Worm (Caenorhabditis elegans) whole organism, L4 larva: Measurements from ENCODE around the gene srw-71.

Source experiments
- R02D3.7 ChIP-seq: fragments of 150-350 bp; sonication (generic microtip); optimal IDR thresholded peaks from 3 replicates; lab custom pipeline; 2014; ENCODE audit warnings: missing biosample characterization, missing genetic modification characterization
- Y48G9A.11 ChIP-seq: fragments of 200-800 bp; sonication (Bioruptor generic); IDR thresholded peaks from 2 replicates; pipeline ENCODE4 v1.3.6; 2022; ENCODE audit warnings: missing genetic modification reagents, missing genetic modification characterization, missing compliant biosample characterization
- aly-2 ChIP-seq: sonication (generic microtip); optimal IDR thresholded peaks from 2 replicates; lab custom pipeline; 2018; ENCODE audit warnings: missing biosample characterization, missing genetic modification characterization
- ama-1 ChIP-seq: fragments of 150-350 bp; optimal IDR thresholded peaks from 2 replicates; lab custom pipeline; 2014; ENCODE audit warnings: inconsistent platforms, mixed read lengths
- ceh-82 ChIP-seq: sonication (generic microtip); optimal IDR thresholded peaks from 2 replicates; lab custom pipeline; 2017; ENCODE audit warnings: missing biosample characterization, missing genetic modification characterization
- cey-2 ChIP-seq: sonication (generic microtip); optimal IDR thresholded peaks from 3 replicates; lab custom pipeline; 2017; ENCODE audit warnings: missing genetic modification characterization, mild to moderate bottlenecking, missing compliant biosample characterization, antibody characterized with exemption, borderline replicate concordance; ENCODE audit not compliant: insufficient read depth
- lin-13 ChIP-seq: fragments of 150-350 bp; optimal IDR thresholded peaks from 2 replicates; lab custom pipeline; 2014; ENCODE audit warnings: missing biosample characterization, missing genetic modification reagents, missing genetic modification characterization
- lin-15B ChIP-seq: fragments of 150-350 bp; sonication (generic microtip); optimal IDR thresholded peaks from 3 replicates; lab custom pipeline; 2014; ENCODE audit warnings: missing biosample characterization, missing genetic modification characterization
- madf-9 ChIP-seq: fragments of 200-800 bp; sonication (Bioruptor generic); conservative IDR thresholded peaks from 2 replicates; pipeline ENCODE4 v1.3.6; 2022; ENCODE audit warnings: missing genetic modification reagents, missing genetic modification characterization, missing compliant biosample characterization
- nhr-25 ChIP-seq: sonication (generic microtip); optimal IDR thresholded peaks from 2 replicates; lab custom pipeline; 2017; ENCODE audit warnings: missing genetic modification characterization, mild to moderate bottlenecking, missing compliant biosample characterization, antibody characterized with exemption, moderate library complexity, borderline replicate concordance; ENCODE audit not compliant: insufficient read depth
- nhr-76 ChIP-seq: fragments of 150-350 bp; optimal IDR thresholded peaks from 2 replicates; lab custom pipeline; 2014; ENCODE audit warnings: missing biosample characterization, missing genetic modification characterization
- php-3 ChIP-seq: fragments of 200-800 bp; sonication (Bioruptor generic); IDR thresholded peaks from 2 replicates; pipeline ENCODE4 v1.3.6; 2022; ENCODE audit warnings: missing genetic modification reagents, missing genetic modification characterization, missing compliant biosample characterization
- snpc-4 ChIP-seq: fragments of 150-350 bp; optimal IDR thresholded peaks from 2 replicates; lab custom pipeline; 2014; ENCODE audit warnings: missing biosample characterization, missing genetic modification characterization
- unc-39 ChIP-seq: sonication (generic microtip); optimal IDR thresholded peaks from 2 replicates; lab custom pipeline; 2017; ENCODE audit warnings: missing biosample characterization, missing genetic modification characterization

DNA sequence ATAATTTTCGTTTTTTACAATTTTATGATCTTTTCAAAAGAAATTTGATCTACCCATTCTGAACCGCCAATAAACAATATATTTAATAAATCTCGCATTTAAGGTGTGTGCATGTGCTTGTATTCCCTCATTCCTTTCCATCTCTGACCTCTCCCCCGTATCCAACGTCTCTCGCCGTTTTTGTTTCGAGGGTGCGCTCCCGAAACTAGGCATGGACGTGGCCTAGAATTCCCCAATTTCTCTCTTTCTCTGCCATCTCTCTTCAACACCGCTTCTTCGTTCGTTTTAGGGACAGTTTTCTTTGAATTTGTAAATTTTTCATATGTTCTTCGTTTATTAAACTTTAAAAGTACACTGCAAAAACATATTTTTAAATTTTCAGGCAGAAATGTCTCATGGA, 34.6 kb upstream of the srw-71 start, which contains the start of gene F25E5.1:
- no peak for TF ChIP-seq Y48G9A.11 (GFP tag; lab: Robert Waterston, UW)
- TF ChIP-seq nhr-76: no peak
- no peak for TF ChIP-seq unc-39 (tag; lab: Kevin White, UChicago)
- no peak for TF ChIP-seq php-3
- TF ChIP-seq lin-15B (tag; lab: Kevin White, UChicago): no peak
- TF ChIP-seq ceh-82 (tag; lab: Kevin White, UChicago): no peak
- TF ChIP-seq nhr-25 (tag; lab: Kevin White, UChicago): no peak
- TF ChIP-seq ama-1 (lab: Kevin White, UChicago): no peak
- TF ChIP-seq snpc-4 (tag; lab: Kevin White, UChicago): no peak
- no peak for TF ChIP-seq lin-13 (GFP tag; lab: Kevin White, UChicago)
- no peak for TF ChIP-seq cey-2 (tag; lab: Kevin White, UChicago)
- no peak for TF ChIP-seq R02D3.7 (tag; lab: Kevin White, UChicago)
- no peak for TF ChIP-seq madf-9 (GFP tag; lab: Robert Waterston, UW)
- TF ChIP-seq aly-2 (tag; lab: Kevin White, UChicago): no peak
